Worm (Caenorhabditis elegans): Measurements from ENCODE around the gene trpp-6.

Gene trpp-6

DNA sequence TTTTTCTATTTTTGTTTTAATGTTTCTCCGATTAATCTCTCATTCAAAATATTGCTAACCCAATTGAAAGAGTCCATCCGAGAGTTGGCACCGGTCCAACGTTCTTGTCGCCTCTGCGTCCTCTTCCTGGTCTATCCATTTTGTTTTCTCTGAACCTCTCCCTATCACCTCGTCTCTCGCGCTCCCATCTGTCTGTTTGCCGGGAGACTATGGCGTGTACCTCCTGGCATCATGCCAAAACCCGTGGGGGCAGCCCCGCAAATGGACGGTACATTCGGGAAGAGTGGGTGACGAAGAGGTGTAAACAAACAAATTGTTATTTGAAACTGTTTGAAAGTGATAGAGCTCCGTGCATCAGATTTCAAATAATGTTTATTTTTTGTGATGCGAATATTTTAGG lies 44.6 kb downstream of the trpp-6 start, which contains the start of gene T06E8.2 (continued):
- TF ChIP-seq xbp-1 (tag; optimal IDR thresholded peaks at IDR 0.05) (peak; percentile 35), isw-1 (GFP tag; IDR thresholded peaks at IDR 0.05) (no peak), ceh-90 (tag; optimal IDR thresholded peaks at IDR 0.05) (no peak), nhr-11 (tag; optimal IDR thresholded peaks at IDR 0.05) (no peak), hlh-4 (tag; optimal IDR thresholded peaks at IDR 0.05) (no peak), unc-130 (tag; optimal IDR thresholded peaks at IDR 0.05) (peak; percentile 67), nhr-77 (tag; optimal IDR thresholded peaks at IDR 0.05) (peak; percentile 38), lin-15B (tag; optimal IDR thresholded peaks at IDR 0.05) (no peak), nhr-84 (tag; optimal IDR thresholded peaks at IDR 0.05) (no peak), ceh-63 (GFP tag; optimal IDR thresholded peaks at IDR 0.05) (no peak), nhr-237 (tag; optimal IDR thresholded peaks at IDR 0.05) (no peak), pqm-1 (tag; optimal IDR thresholded peaks at IDR 0.05) (no peak), ztf-4 (tag; optimal IDR thresholded peaks at IDR 0.05) (no peak), ces-1 (GFP tag; optimal IDR thresholded peaks at IDR 0.05) (no peak), dpl-1 (GFP tag; optimal IDR thresholded peaks at IDR 0.05) (peak in 1 of 3 experiments; percentile 21), skn-1 (tag; optimal IDR thresholded peaks at IDR 0.05) (peak; percentile 49), ets-5 (GFP tag; IDR thresholded peaks at IDR 0.05) (no peak), dsc-1 (tag; optimal IDR thresholded peaks at IDR 0.05) (peak; percentile 80), sptf-1 (tag; optimal IDR thresholded peaks at IDR 0.05) (no peak), ztf-11 (tag; optimal IDR thresholded peaks at IDR 0.05) (peak in 1 of 2 experiments; percentile 10), ceh-82 (tag; optimal IDR thresholded peaks at IDR 0.05) (peak in 2 of 3 experiments; percentile 16 to 34), irx-1 (tag; optimal IDR thresholded peaks at IDR 0.05) (peak; percentile 32), tbx-2 (tag; optimal IDR thresholded peaks at IDR 0.05) (peak; percentile 52), mab-9 (GFP tag; IDR thresholded peaks at IDR 0.05) (no peak), mep-1 (tag; optimal IDR thresholded peaks at IDR 0.05) (peak; percentile 61), pax-3 (tag; optimal IDR thresholded peaks at IDR 0.05) (no peak), unc-30 (tag; optimal IDR thresholded peaks at IDR 0.05) (no peak), unc-86 (tag; optimal IDR thresholded peaks at IDR 0.05) (no peak), elt-2 (tag; optimal IDR thresholded peaks at IDR 0.05) (no peak), lin-13 (GFP tag; optimal IDR thresholded peaks at IDR 0.05) (peak; percentile 13), nhr-47 (tag; optimal IDR thresholded peaks at IDR 0.05) (peak; percentile 48), fkh-8 (tag; optimal IDR thresholded peaks at IDR 0.05) (no peak), zip-4 (GFP tag; optimal IDR thresholded peaks at IDR 0.05) (no peak), aha-1 (tag; optimal IDR thresholded peaks at IDR 0.05) (no peak), unc-98 (GFP tag; IDR thresholded peaks at IDR 0.05) (no peak), lin-39 (tag; optimal IDR thresholded peaks at IDR 0.05) (no peak)

DNA sequence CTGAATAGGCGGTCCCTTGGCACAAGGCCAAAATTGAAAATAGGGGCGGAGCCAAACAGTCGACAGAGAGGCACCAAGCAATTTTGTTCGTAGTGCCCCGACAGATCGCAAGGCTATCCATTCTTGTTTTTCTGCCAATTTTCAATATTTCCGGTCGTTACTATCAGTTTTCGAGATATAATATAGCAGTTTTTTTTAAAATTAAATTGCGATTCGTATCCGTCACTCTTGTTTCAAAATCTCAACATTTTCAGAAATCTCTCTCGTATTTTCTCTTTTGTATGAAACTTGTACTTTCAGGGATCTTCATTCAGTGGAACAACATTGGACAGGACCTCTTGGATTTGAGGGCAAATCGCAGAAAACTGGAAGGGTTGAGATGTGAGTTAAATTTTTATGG lies 45.3 kb downstream of the trpp-6 start, which contains the start of gene F57A8.1:
F57A8.1 (plus strand) TSS at position 301 of the 400 bp plus-strand sequence.
- TF ChIP-seq lin-35 (GFP tag; optimal IDR thresholded peaks at IDR 0.05): no peak

DNA sequence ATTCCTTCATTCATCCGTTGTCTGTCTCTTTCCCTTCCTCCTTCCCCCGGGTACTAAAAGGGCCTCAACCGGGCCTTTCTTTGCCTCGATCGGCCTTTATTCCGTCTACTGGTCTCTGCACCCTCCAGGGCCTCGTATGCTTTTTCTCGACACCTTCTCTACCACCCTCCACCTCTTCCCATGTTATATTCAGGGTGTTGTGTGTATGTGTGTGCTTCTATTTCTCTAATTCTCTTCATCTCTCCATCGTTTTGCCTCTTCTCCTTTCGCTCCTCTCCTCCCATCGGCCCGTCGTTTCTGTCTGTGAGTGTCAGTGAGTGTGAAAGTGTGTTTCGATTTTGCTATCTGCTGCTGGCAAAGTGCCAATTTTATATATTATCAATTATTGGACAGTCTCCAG lies 48.1 kb downstream of the trpp-6 start:
- TF ChIP-seq vab-15 (tag; optimal IDR thresholded peaks at IDR 0.05): no peak
- peak; percentile 48 for TF ChIP-seq nhr-19 (GFP tag; conservative IDR thresholded peaks at IDR 0.05)
- TF ChIP-seq irx-1 (tag; optimal IDR thresholded peaks at IDR 0.05): peak; percentile 1
- TF ChIP-seq elt-3 (tag; optimal IDR thresholded peaks at IDR 0.05): peak in 3 of 6 experiments; percentile 7 to 49 (median 41)
- TF ChIP-seq snu-23 (GFP tag; optimal IDR thresholded peaks at IDR 0.05): peak; percentile 75
- no peak for TF ChIP-seq pag-3 (tag; optimal IDR thresholded peaks at IDR 0.05; ENCODE audit: borderline replicate concordance, insufficient read depth)
- TF ChIP-seq nhr-20 (tag; optimal IDR thresholded peaks at IDR 0.05): peak; percentile 85
- TF ChIP-seq unc-86 (tag; optimal IDR thresholded peaks at IDR 0.05): peak; percentile 28
- peak; percentile 28 for TF ChIP-seq C16A3.4 (tag; optimal IDR thresholded peaks at IDR 0.05)
- TF ChIP-seq lin-13 (GFP tag; optimal IDR thresholded peaks at IDR 0.05): peak; percentile 33
- TF ChIP-seq jun-1 (tag; optimal IDR thresholded peaks at IDR 0.05): peak; percentile 70
- TF ChIP-seq F16B12.6 (tag; optimal IDR thresholded peaks at IDR 0.05): peak; percentile 2
- peak; percentile 63 for TF ChIP-seq nhr-47 (tag; optimal IDR thresholded peaks at IDR 0.05)
- TF ChIP-seq nhr-90 (tag; optimal IDR thresholded peaks at IDR 0.05; ENCODE audit: poor library complexity): peak; percentile 68
- no peak for TF ChIP-seq hlh-17 (GFP tag; optimal IDR thresholded peaks at IDR 0.05; ENCODE audit: borderline replicate concordance)
- TF ChIP-seq lir-3 (tag; optimal IDR thresholded peaks at IDR 0.05; ENCODE audit: poor library complexity): no peak
- peak; percentile 25 for TF ChIP-seq ceh-8 (GFP tag; optimal IDR thresholded peaks at IDR 0.05)
- no peak for TF ChIP-seq zip-4 (GFP tag; optimal IDR thresholded peaks at IDR 0.05)
- TF ChIP-seq swsn-7 (tag; optimal IDR thresholded peaks at IDR 0.05): peak; percentile 66
